Fruit fly (Drosophila melanogaster) Kc167 (cell line): ENCODE measurements around the gene Tnpo-SR.

Experiments
- Myc ChIP-seq: fragments of >200 bp; optimal IDR thresholded peaks from 2 replicates; lab custom pipeline; 2017; ENCODE audit warnings: missing external identifiers
- Sin3A ChIP-seq: fragments of >200 bp; optimal IDR thresholded peaks from 2 replicates; lab custom pipeline; 2018; ENCODE audit warnings: missing external identifiers
- h ChIP-seq: fragments of >200 bp; optimal IDR thresholded peaks from 3 replicates; lab custom pipeline; 2018; ENCODE audit warnings: missing external identifiers
- insv ChIP-seq: fragments of >200 bp; optimal IDR thresholded peaks from 3 replicates; lab custom pipeline; 2018; ENCODE audit warnings: missing external identifiers
- psq ChIP-seq: fragments of >200 bp; optimal IDR thresholded peaks from 2 replicates; lab custom pipeline; 2017; ENCODE audit warnings: missing external identifiers
- ttk ChIP-seq: sonication (Bioruptor generic); optimal IDR thresholded peaks from 2 replicates; lab custom pipeline; 2017; ENCODE audit warnings: missing external identifiers

- TF ChIP-seq psq (lab: Kevin White, UChicago), result no peak
- no peak for TF ChIP-seq h (lab: Kevin White, UChicago)
- no peak for TF ChIP-seq Sin3A (lab: Kevin White, UChicago)
- TF ChIP-seq insv (lab: Kevin White, UChicago), result no peak
- no peak for TF ChIP-seq ttk
- TF ChIP-seq Myc (lab: Kevin White, UChicago), result no peak
These were observed 31.9 kb upstream of the Tnpo-SR start for dm6 chr2L:2727812-2728211.
